Worm (Caenorhabditis elegans): ENCODE results near the gene F36H5.10.

Gene F36H5.10

ce11 chrII:1752990-1753389 is 4.1 kb upstream of the F36H5.10 start, which contains the start of gene F36H5.9:
Gene F36H5.9 (minus strand): TSS chrII:1753090.
- TF ChIP-seq unc-120 (tag; optimal IDR thresholded peaks at IDR 0.05; ENCODE audit: poor library complexity, severe bottlenecking) (no peak), zip-8 (tag; optimal IDR thresholded peaks at IDR 0.05) (no peak), sem-2 (GFP tag; optimal IDR thresholded peaks at IDR 0.05) (no peak), ceh-39 (tag; optimal IDR thresholded peaks at IDR 0.05) (no peak), nhr-12 (tag; optimal IDR thresholded peaks at IDR 0.05) (no peak), pha-4 (tag; optimal IDR thresholded peaks at IDR 0.05) (no peak), drap-1 (GFP tag; optimal IDR thresholded peaks at IDR 0.05) (no peak), M03D4.4 (tag; optimal IDR thresholded peaks at IDR 0.05) (no peak), ztf-11 (tag; optimal IDR thresholded peaks at IDR 0.05) (no peak), elt-3 (tag; optimal IDR thresholded peaks at IDR 0.05) (no peak), bed-3 (GFP tag; optimal IDR thresholded peaks at IDR 0.05) (no peak), elt-1 (tag; optimal IDR thresholded peaks at IDR 0.05; ENCODE audit: borderline replicate concordance, insufficient read depth) (no peak), nhr-237 (tag; optimal IDR thresholded peaks at IDR 0.05) (no peak), snpc-4 (tag; optimal IDR thresholded peaks at IDR 0.05) (no peak), tbx-8 (GFP tag; optimal IDR thresholded peaks at IDR 0.05) (no peak), ceh-43 (GFP tag; optimal IDR thresholded peaks at IDR 0.05) (no peak)

- TF ChIP-seq ces-1 (GFP tag; optimal IDR thresholded peaks at IDR 0.05): no peak
- no peak for TF ChIP-seq sptf-1 (tag; optimal IDR thresholded peaks at IDR 0.05)
- TF ChIP-seq pha-4 (tag; optimal IDR thresholded peaks at IDR 0.05): no peak
- no peak for TF ChIP-seq ceh-83 (GFP tag; optimal IDR thresholded peaks at IDR 0.05)
These were observed 1.1 kb upstream of the F36H5.10 start, which contains the start of gene F36H5.17 for ce11 chrII:1756072-1756471. Gene F36H5.17 (minus strand): TSS chrII:1756172.

- TF ChIP-seq elt-1 (tag; optimal IDR thresholded peaks at IDR 0.05; ENCODE audit: borderline replicate concordance, insufficient read depth): peak; percentile 44
- TF ChIP-seq bed-3 (GFP tag; optimal IDR thresholded peaks at IDR 0.05): no peak
These were observed 551 bp upstream of the F36H5.10 start, which contains the start of gene fbxb-53 for ce11 chrII:1756582-1756981. Gene fbxb-53 (plus strand): TSS chrII:1756882.

ce11 chrII:1759602-1760001 is 2.5 kb downstream of the F36H5.10 start, which contains the start of gene F36H5.18:
Gene F36H5.18 (plus strand): TSS chrII:1759902.
- TF ChIP-seq flh-1 (GFP tag; optimal IDR thresholded peaks at IDR 0.05) (no peak), elt-1 (tag; optimal IDR thresholded peaks at IDR 0.05; ENCODE audit: borderline replicate concordance, insufficient read depth) (no peak), M03D4.4 (tag; optimal IDR thresholded peaks at IDR 0.05) (no peak), pha-4 (tag; optimal IDR thresholded peaks at IDR 0.05) (no peak), mls-2 (tag; optimal IDR thresholded peaks at IDR 0.05) (no peak), sem-2 (GFP tag; optimal IDR thresholded peaks at IDR 0.05) (no peak), cnd-1 (tag; optimal IDR thresholded peaks at IDR 0.05) (no peak), tbx-8 (GFP tag; optimal IDR thresholded peaks at IDR 0.05) (no peak), lsy-2 (tag; optimal IDR thresholded peaks at IDR 0.05) (no peak), snpc-4 (tag; optimal IDR thresholded peaks at IDR 0.05) (no peak), bed-3 (GFP tag; optimal IDR thresholded peaks at IDR 0.05) (no peak), unc-39 (tag; optimal IDR thresholded peaks at IDR 0.05) (no peak), hlh-1 (tag; optimal IDR thresholded peaks at IDR 0.05) (no peak), ces-1 (GFP tag; optimal IDR thresholded peaks at IDR 0.05) (no peak), elt-3 (tag; optimal IDR thresholded peaks at IDR 0.05) (no peak), blmp-1 (tag; optimal IDR thresholded peaks at IDR 0.05) (no peak), sptf-1 (tag; optimal IDR thresholded peaks at IDR 0.05) (no peak)

ce11 chrII:1761564-1761963 is 4.4 kb downstream of the F36H5.10 start, which contains the start of gene F36H5.4:
Gene F36H5.4 (plus strand): TSS chrII:1761864.
- TF ChIP-seq unc-120 (tag; optimal IDR thresholded peaks at IDR 0.05; ENCODE audit: poor library complexity, severe bottlenecking) (no peak), lsy-2 (tag; optimal IDR thresholded peaks at IDR 0.05) (no peak), cnd-1 (tag; optimal IDR thresholded peaks at IDR 0.05) (no peak), flh-1 (GFP tag; optimal IDR thresholded peaks at IDR 0.05) (no peak)

ce11 chrII:1763072-1763471 is 5.9 kb downstream of the F36H5.10 start, which contains the start of gene math-28:
Gene math-28 (plus strand): TSS chrII:1763372.
- no peak for TF ChIP-seq lsy-2 (tag; optimal IDR thresholded peaks at IDR 0.05)

ce11 chrII:1766715-1767114 is 9.6 kb downstream of the F36H5.10 start:
- TF ChIP-seq ztf-11 (tag; optimal IDR thresholded peaks at IDR 0.05) (no peak), mab-5 (tag; optimal IDR thresholded peaks at IDR 0.05) (no peak), tbx-8 (GFP tag; optimal IDR thresholded peaks at IDR 0.05) (no peak), nhr-76 (tag; optimal IDR thresholded peaks at IDR 0.05) (no peak), nhr-2 (tag; optimal IDR thresholded peaks at IDR 0.05) (no peak), ham-2 (GFP tag; optimal IDR thresholded peaks at IDR 0.05) (no peak), ceh-83 (GFP tag; optimal IDR thresholded peaks at IDR 0.05) (no peak), blmp-1 (tag; optimal IDR thresholded peaks at IDR 0.05) (no peak), ces-1 (GFP tag; optimal IDR thresholded peaks at IDR 0.05) (no peak), flh-1 (GFP tag; optimal IDR thresholded peaks at IDR 0.05) (no peak), elt-3 (tag; optimal IDR thresholded peaks at IDR 0.05) (no peak), cnd-1 (tag; optimal IDR thresholded peaks at IDR 0.05) (no peak), ceh-43 (GFP tag; optimal IDR thresholded peaks at IDR 0.05) (no peak), ceh-39 (tag; optimal IDR thresholded peaks at IDR 0.05) (no peak), hlh-1 (tag; optimal IDR thresholded peaks at IDR 0.05) (no peak), lin-32 (GFP tag; optimal IDR thresholded peaks at IDR 0.05) (no peak), drap-1 (GFP tag; optimal IDR thresholded peaks at IDR 0.05) (no peak), sem-2 (GFP tag; optimal IDR thresholded peaks at IDR 0.05) (no peak), unc-62 (GFP tag; optimal IDR thresholded peaks at IDR 0.05) (no peak), sptf-1 (tag; optimal IDR thresholded peaks at IDR 0.05) (no peak)

Data from whole organism, mixed stage, embryonic.